Worm (Caenorhabditis elegans) whole organism, dauer: ENCODE measurements around the gene lst-4.

Source experiments
- unc-62 ChIP-seq: sonication (generic microtip); optimal IDR thresholded peaks from 2 replicates; lab custom pipeline; 2017; ENCODE audit warnings: missing biosample characterization, missing genetic modification reagents, missing genetic modification characterization

The lst-4 gene

ce11 chrIV:14069760-14070159 lies at the start of gene lst-4:
Gene lst-4, minus strand, starts transcription at chrIV:14069860.
- TF ChIP-seq unc-62, result no peak

DNA sequence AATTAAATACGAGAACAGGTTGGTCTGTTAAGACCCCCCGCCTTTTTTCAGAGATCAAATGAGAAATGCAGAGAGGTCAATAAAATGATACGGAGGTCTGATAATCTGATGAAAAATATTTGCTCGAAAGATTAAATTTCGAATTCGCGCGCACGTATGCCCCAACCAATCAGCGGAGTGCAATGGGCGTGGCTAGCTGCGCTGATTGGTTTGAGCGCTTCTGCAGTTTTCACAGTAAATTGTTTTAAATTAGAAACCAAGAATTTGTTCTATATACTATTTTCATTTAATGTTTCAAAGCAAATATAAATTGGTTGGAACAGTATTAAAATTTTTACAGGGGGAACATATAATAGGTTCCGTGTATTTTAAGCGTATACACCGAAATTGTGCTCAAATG lies 49.7 kb upstream of the lst-4 start:
- no peak for TF ChIP-seq unc-62

DNA sequence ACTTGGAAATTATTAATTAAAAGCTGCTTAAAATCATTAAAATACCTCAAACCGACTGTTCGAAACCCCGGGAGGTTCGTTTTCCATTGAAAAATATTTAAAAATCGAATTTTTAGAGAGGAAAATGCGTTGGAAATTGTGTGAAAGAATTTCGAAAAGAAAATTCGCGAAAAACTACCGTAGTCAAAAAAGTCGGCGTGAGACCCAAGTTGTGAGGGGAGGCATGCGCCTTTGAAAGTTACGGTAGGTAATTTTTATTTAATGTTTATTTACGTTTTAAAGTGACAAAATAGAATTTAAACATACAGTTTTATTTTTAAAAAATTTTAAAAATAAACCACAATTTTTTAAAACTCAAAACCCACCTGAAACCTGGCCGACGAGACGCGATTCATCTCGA lies 45.9 kb upstream of the lst-4 start:
- TF ChIP-seq unc-62, result no peak

DNA sequence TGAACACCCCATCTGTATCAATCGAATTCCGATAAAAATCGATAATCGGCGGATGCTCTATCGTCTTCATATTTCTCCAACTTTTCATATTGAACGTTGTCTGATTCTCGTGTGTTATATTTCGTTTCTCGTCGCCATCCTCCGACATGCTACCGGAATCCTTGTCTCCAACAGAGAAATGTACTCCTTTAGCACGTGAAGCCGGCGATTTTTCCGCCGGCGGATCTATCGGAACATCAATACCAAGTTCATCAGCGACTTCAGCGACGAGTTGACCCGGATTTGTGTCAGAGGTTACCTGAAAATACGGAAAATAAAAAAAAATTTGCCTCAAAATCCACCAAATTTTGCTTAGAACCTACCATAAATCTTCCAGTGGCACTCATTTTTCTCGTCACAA lies 45.4 kb upstream of the lst-4 start:
- TF ChIP-seq unc-62, result no peak

- no peak for TF ChIP-seq unc-62
These were observed 44.7 kb upstream of the lst-4 start for ce11 chrIV:14114357-14114756.

DNA sequence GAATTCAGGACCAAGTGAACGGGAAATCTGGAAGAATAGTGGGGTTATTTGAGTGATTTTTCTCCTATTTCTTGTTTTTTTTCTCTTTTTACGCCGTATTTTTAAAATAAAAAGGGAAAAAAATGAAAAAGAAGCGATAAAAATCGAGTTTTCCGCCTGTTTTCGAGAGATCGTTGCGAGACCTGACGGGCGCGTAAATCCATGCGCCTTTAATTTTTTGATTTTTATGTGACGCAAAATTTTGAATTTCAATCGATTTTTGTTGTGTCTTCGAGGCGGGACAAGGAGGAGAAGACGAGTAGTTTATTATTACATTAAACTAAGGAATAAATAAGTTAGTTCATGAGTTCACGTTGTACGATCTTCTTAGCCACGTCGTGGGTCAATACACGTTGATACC lies 44.0 kb upstream of the lst-4 start:
- TF ChIP-seq unc-62, result no peak

ce11 chrIV:14107647-14108046 lies 38.0 kb upstream of the lst-4 start:
- no peak for TF ChIP-seq unc-62

DNA sequence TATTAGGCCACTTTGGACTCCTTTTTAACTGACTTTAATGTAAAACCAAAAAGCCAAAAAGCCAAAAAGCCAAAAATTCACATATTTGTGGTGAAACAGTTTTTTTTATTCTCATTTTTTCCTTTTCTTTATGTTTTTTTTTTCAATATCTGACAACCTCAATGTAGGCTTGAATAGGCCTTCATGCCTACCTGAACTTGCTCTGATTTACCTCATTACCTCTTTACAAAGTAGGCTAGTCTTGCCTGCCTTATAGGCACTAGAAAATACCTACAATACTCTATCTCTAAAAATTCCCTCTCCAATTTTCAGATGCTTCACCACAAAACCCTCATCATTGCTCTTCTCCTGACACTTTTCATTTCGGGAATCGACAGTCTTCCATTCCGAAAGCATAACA lies 36.6 kb upstream of the lst-4 start, which contains the start of gene ins-34:
ins-34 (plus strand) TSS at position 301 of the 400 bp plus-strand sequence.
- no peak for TF ChIP-seq unc-62

- no peak for TF ChIP-seq unc-62
These were observed 35.1 kb upstream of the lst-4 start for ce11 chrIV:14104745-14105144.

ce11 chrIV:14103054-14103453 lies 33.4 kb upstream of the lst-4 start, which contains the start of gene F52B11.5:
Gene F52B11.5, minus strand, starts transcription at chrIV:14103231.
- no peak for TF ChIP-seq unc-62

DNA sequence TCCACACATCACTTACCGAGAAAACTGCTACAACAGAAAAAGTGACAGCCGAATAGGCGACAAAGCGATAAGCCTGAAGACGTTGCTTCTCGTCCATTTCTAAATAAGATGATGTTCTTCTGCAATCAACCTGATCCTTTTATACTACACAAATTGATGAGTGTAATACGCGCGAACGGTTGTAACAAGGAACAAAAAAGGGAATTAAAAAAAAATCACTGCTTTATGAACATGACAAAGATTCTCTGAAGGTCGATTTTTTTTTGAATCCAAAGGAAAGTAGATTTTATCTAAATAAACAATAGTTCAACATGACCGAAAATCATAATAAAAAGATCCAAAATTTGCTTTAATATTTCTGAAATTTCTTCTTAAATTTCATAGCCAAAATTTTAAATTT lies 29.6 kb upstream of the lst-4 start, which contains the start of gene col-133:
col-133 (minus strand) TSS at position 101 of the 400 bp plus-strand sequence.
- TF ChIP-seq unc-62, result no peak

DNA sequence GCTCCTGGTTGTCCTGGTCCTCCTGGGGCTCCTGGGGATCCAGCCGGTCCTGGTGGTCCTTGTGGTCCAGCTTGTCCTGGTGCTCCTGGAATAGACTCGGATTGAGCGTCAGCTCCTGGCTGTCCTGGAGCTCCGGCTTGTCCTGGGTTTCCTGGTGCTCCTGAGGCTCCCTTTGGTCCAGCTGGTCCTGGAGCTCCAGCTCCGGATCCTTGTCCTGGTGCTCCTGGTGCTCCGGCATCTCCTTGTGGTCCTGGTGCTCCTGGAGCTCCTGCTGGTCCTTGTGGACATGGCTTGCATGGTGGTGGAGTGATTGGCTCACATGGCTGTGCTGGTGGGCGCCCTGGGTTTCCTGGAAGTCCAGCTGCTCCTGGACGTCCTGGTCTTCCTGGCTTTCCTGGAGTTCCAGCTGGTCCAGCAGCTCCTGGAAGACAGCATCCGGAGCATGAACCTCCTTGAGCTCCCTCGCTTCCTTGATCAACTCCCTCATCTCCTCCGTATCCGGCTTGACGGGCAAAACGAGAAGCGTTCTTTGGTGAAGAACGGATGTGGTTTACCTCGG lies 29.0 kb upstream of the lst-4 start:
- TF ChIP-seq unc-62, result no peak

- no peak for TF ChIP-seq unc-62
These were observed 21.6 kb upstream of the lst-4 start, which contains the start of gene noah-2 for ce11 chrIV:14091242-14091641. Gene noah-2, plus strand, starts transcription at chrIV:14091254.

DNA sequence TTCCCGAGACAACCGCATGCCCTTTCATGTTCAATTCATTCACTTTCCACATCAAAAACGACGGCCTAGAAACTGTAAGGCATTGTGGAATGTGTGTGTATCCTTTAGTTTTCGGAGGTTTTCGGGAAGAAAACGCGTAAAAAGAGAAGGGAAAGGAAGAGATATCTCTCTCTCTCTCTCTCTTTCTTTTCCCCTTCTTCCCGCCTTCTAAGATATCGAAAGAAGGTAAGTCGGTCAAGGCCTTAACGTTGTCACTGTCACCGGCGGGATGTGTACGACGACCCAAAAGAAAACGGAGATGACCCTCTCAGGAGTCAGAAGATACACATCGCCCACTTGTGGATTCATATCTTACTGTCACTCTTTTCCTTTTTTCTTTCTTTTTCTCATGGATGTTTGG lies 20.1 kb upstream of the lst-4 start:
- TF ChIP-seq unc-62, result no peak

DNA sequence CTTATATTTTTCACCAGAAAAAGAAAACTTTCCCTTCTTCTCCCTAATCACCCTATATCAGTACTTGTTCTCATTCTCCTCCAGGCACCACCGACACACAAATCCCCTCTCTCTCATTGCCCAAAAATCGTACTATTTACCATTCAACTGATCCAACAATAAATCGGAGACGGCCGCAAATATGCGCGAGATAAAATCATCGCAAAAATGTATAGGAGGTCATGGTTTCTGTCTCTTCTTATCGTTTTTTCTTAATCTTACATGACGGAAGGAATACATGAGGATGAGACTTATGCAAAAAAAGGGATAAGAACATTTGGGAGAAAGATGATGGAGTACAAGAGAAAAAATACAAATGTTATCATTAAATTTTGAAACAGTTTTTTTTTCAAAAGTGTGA lies 16.7 kb upstream of the lst-4 start:
- TF ChIP-seq unc-62, result no peak

DNA sequence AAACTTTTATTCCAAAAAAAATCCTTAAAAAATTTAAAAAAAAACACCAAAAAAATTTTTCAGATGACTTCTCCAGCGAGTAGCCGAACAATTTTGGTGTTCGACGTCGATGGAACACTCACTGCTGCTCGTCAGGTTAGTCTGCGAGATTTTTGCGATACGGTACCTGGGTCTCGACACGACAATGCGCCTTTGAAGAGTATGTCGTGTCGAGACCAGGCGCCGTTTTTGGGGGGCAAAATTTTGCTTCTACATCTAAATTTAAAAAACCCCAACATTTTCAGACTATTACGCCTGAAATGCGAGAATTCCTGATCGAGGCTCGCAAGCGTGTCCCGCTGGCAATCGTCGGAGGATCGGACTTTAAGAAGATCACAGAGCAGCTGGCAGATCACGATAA lies 13.8 kb upstream of the lst-4 start, which contains the start of gene F52B11.2:
F52B11.2 (plus strand) TSS at position 64 of the 400 bp plus-strand sequence.
- TF ChIP-seq unc-62, result no peak

DNA sequence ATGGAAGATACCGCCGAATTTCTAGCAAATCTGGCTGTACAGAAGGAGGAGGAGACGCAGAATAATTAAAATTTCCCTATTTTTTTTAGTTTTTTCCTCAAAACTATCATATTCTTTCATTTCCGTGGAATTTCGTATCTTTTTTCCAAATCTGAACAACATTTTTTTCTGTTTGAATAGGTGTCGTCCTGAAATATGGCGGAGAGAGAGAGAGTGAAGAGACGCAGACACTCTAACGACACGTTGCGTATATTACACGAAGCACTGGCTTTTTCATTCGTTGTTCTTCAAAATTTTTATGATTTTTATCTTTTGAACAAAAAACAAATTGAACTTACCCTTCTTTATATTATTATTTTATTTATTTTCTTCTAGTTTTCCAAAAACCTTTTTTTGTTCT lies 13.3 kb upstream of the lst-4 start:
- no peak for TF ChIP-seq unc-62

DNA sequence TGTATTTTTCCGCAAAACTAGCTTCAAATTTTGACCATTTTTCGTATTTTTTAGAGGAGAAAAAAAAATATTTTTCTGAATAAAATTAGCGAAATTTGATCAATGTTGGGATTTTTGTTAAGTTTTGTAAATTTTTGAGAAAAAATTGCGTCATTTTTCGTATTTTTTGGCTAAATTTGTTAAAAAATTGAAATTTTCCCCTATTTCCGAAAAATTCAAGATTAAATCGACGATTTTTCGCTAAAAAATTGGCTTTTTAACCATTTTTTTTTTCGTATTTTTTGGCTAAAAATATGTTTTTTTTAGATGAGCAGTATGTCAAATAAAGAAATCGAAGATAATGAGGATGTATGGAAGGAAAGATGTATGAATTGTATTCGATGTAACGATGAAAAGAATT lies 7.5 kb upstream of the lst-4 start, which contains the start of gene cfp-1:
cfp-1 (plus strand) TSS at position 301 of the 400 bp plus-strand sequence.
- TF ChIP-seq unc-62, result no peak

ce11 chrIV:14074456-14074855 lies 4.8 kb upstream of the lst-4 start:
- no peak for TF ChIP-seq unc-62
